Fruit fly (Drosophila melanogaster): ENCODE measurements around the gene pasi1.

pasi1 gene

DNA sequence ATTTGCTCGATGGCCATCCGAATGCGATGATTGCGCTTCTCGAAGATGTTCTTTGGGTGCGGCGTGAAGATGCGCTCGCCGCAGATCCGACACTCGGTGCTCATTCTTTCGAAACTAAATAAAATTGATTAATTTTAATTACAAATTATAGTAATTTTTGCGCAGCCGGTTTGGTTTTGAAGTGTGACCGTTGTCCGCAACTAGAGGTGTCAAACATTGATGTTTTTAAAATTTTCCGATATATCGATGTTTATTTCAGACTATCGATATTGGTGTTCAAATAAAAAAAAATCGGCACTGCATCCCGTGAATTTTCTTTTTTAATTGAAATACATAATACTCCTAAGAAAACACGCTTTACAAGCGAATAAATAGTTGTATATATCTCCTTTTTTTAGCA lies 14.1 kb downstream of the pasi1 start, which contains the start of gene Odj (continued):
- peak; percentile 88; the same call in 1 of the 2 replicates for TF ChIP-seq CG2129 (GFP tag; IDR thresholded peaks at IDR 0.05; ENCODE audit: partially characterized antibody)
- no peak for TF ChIP-seq HLHmδ (GFP tag; optimal IDR thresholded peaks at IDR 0.05)
- no peak for TF ChIP-seq CG3065 (GFP tag; optimal IDR thresholded peaks at IDR 0.05)
- TF ChIP-seq NFAT (GFP tag; IDR thresholded peaks at IDR 0.05): peak; percentile 25; the same call in 1 of the 2 replicates
- TF ChIP-seq CG18619 (GFP tag; optimal IDR thresholded peaks at IDR 0.05): no peak
- TF ChIP-seq crp (GFP tag; optimal IDR thresholded peaks at IDR 0.05): peak in 1 of 2 experiments; percentile 9
- TF ChIP-seq Abd-B (GFP tag; optimal IDR thresholded peaks at IDR 0.05): no peak
- TF ChIP-seq ap (GFP tag; IDR thresholded peaks at IDR 0.05): no peak
- no peak for TF ChIP-seq Sox102F (GFP tag; optimal IDR thresholded peaks at IDR 0.05)
- TF ChIP-seq klu (GFP tag; IDR thresholded peaks at IDR 0.05): no peak
- TF ChIP-seq Side (GFP tag; optimal IDR thresholded peaks at IDR 0.05): no peak
- TF ChIP-seq H2.0 (GFP tag; IDR thresholded peaks at IDR 0.05): no peak
- TF ChIP-seq fd3F (GFP tag; optimal IDR thresholded peaks at IDR 0.05): no peak
- TF ChIP-seq CG13775 (GFP tag; optimal IDR thresholded peaks at IDR 0.05): no peak
- TF ChIP-seq sd (tag; optimal IDR thresholded peaks at IDR 0.05): no peak
- TF ChIP-seq btn (GFP tag; optimal IDR thresholded peaks at IDR 0.05): no peak
- TF ChIP-seq Dp (GFP tag; optimal IDR thresholded peaks at IDR 0.05): peak; percentile 72
- TF ChIP-seq cg (GFP tag; optimal IDR thresholded peaks at IDR 0.05): no peak
- no peak for TF ChIP-seq CG10431 (GFP tag; optimal IDR thresholded peaks at IDR 0.05)
- no peak for TF ChIP-seq Elba2 (GFP tag; optimal IDR thresholded peaks at IDR 0.05)
- TF ChIP-seq Sry-β (GFP tag; optimal IDR thresholded peaks at IDR 0.05): no peak
- no peak for TF ChIP-seq CG8765 (GFP tag; IDR thresholded peaks at IDR 0.05)
- no peak for TF ChIP-seq Hmr (GFP tag; optimal IDR thresholded peaks at IDR 0.05)
- no peak for TF ChIP-seq H15 (GFP tag; IDR thresholded peaks at IDR 0.05)
- TF ChIP-seq mam (GFP tag; optimal IDR thresholded peaks at IDR 0.05): peak; percentile 14
- TF ChIP-seq sob (GFP tag; IDR thresholded peaks at IDR 0.05): 0 out of 2 replicates have a peak, but pooled peaks have one; percentile 7
- peak; percentile 4 for TF ChIP-seq Fer1 (GFP tag; optimal IDR thresholded peaks at IDR 0.05)
- TF ChIP-seq CG2875 (GFP tag; optimal IDR thresholded peaks at IDR 0.05): no peak
- no peak for TF ChIP-seq CG11723 (GFP tag; optimal IDR thresholded peaks at IDR 0.05)
- no peak for TF ChIP-seq CG12155 (GFP tag; optimal IDR thresholded peaks at IDR 0.05)
- TF ChIP-seq Jarid2 (GFP tag; optimal IDR thresholded peaks at IDR 0.05): no peak
- TF ChIP-seq Bgb (GFP tag; IDR thresholded peaks at IDR 0.05; ENCODE audit: partially characterized antibody): peak; percentile 94
- TF ChIP-seq CG2712 (tag; optimal IDR thresholded peaks at IDR 0.05): peak; percentile 47
- peak; percentile 86 for TF ChIP-seq CG3995 (GFP tag; optimal IDR thresholded peaks at IDR 0.05)
- TF ChIP-seq Bdp1 (GFP tag; optimal IDR thresholded peaks at IDR 0.05): no peak
- no peak for TF ChIP-seq tgo (GFP tag; IDR thresholded peaks at IDR 0.05)
- TF ChIP-seq nmo (GFP tag; optimal IDR thresholded peaks at IDR 0.05): peak; percentile 41
- TF ChIP-seq BEAF-32 (GFP tag; optimal IDR thresholded peaks at IDR 0.05): peak; percentile 92
- no peak for TF ChIP-seq CG31365 (tag; optimal IDR thresholded peaks at IDR 0.05)
- no peak for TF ChIP-seq gsb-n (tag; optimal IDR thresholded peaks at IDR 0.05)
- TF ChIP-seq jigr1 (GFP tag; IDR thresholded peaks at IDR 0.05): no peak
- TF ChIP-seq gcm (GFP tag; optimal IDR thresholded peaks at IDR 0.05): no peak
- TF ChIP-seq en (GFP tag; optimal IDR thresholded peaks at IDR 0.05): no peak
- TF ChIP-seq Max (GFP tag; optimal IDR thresholded peaks at IDR 0.05): no peak
- no peak for TF ChIP-seq Doc2 (GFP tag; IDR thresholded peaks at IDR 0.05)
- TF ChIP-seq sima (GFP tag; optimal IDR thresholded peaks at IDR 0.05): no peak
- no peak for TF ChIP-seq ci (GFP tag; IDR thresholded peaks at IDR 0.05)
- TF ChIP-seq trh (GFP tag; optimal IDR thresholded peaks at IDR 0.05): no peak
- TF ChIP-seq CG9727 (GFP tag; optimal IDR thresholded peaks at IDR 0.05): no peak
- TF ChIP-seq Xbp1 (GFP tag; optimal IDR thresholded peaks at IDR 0.05): peak; percentile 20
- no peak for TF ChIP-seq CG6272 (GFP tag; IDR thresholded peaks at IDR 0.05)

Data from whole organism, embryonic.